Fruit fly (Drosophila melanogaster) whole organism, embryonic: ENCODE measurements around the gene Trax.
A peak's percentile ranks its signal among the peaks of the same experiment; 100 is the strongest.

Experiments used
- ATbp ChIP-seq: fragments of 200-800 bp; sonication (Bioruptor generic); optimal IDR thresholded peaks from 2 replicates; lab custom pipeline; 2017; ENCODE audit warnings: missing biosample characterization, mild to moderate bottlenecking, missing genetic modification characterization, missing genetic modification reagents
- Blimp-1 ChIP-seq: fragments of 200-800 bp; sonication (Bioruptor generic); optimal IDR thresholded peaks from 3 replicates; lab custom pipeline; 2018; ENCODE audit warnings: missing biosample characterization, missing genetic modification characterization, mild to moderate bottlenecking, moderate library complexity, missing genetic modification reagents
- CG10366 ChIP-seq: fragments of 200-800 bp; sonication (Bioruptor generic); IDR thresholded peaks from 2 replicates; pipeline ENCODE4 v1.3.6; 2022; ENCODE audit warnings: missing biosample characterization, missing genetic modification characterization
- CG10431 ChIP-seq: fragments of 200-800 bp; sonication (Bioruptor generic); optimal IDR thresholded peaks from 3 replicates; lab custom pipeline; 2018; ENCODE audit warnings: missing biosample characterization, mild to moderate bottlenecking, missing genetic modification characterization
- CG10462 ChIP-seq: fragments of 200-800 bp; sonication (Bioruptor generic); optimal IDR thresholded peaks from 2 replicates; lab custom pipeline; 2016; ENCODE audit warnings: missing biosample characterization, missing genetic modification characterization
- CG11560 ChIP-seq: fragments of 200-800 bp; sonication (Bioruptor generic); IDR thresholded peaks from 3 replicates; pipeline ENCODE4 v1.3.6; 2022; ENCODE audit warnings: missing biosample characterization, missing genetic modification characterization
- CG14860 ChIP-seq: fragments of 200-800 bp; sonication (Bioruptor generic); IDR thresholded peaks from 3 replicates; pipeline ENCODE4 v1.3.6; 2022; ENCODE audit warnings: missing biosample characterization, missing genetic modification characterization; ENCODE audit not compliant: partially characterized antibody
- CG15269 ChIP-seq: fragments of 200-800 bp; sonication (Bioruptor generic); optimal IDR thresholded peaks from 2 replicates; lab custom pipeline; 2018; ENCODE audit warnings: missing biosample characterization, mild to moderate bottlenecking, missing genetic modification characterization, moderate library complexity
- CG15479 ChIP-seq: fragments of 200-800 bp; sonication (Bioruptor generic); optimal IDR thresholded peaks from 3 replicates; lab custom pipeline; 2019; ENCODE audit warnings: missing biosample characterization, mild to moderate bottlenecking, missing genetic modification characterization, moderate library complexity
- CG17359 ChIP-seq: fragments of 200-800 bp; sonication (Bioruptor generic); optimal IDR thresholded peaks from 3 replicates; lab custom pipeline; 2018; ENCODE audit warnings: missing biosample characterization, mild to moderate bottlenecking, missing genetic modification characterization, moderate library complexity
- CG17568 ChIP-seq: fragments of 200-800 bp; sonication (Bioruptor generic); optimal IDR thresholded peaks from 2 replicates; lab custom pipeline; 2018; ENCODE audit warnings: missing biosample characterization, mild to moderate bottlenecking, missing genetic modification characterization, moderate library complexity
- CG3163 ChIP-seq: fragments of 200-800 bp; sonication (Bioruptor generic); optimal IDR thresholded peaks from 3 replicates; lab custom pipeline; 2016; ENCODE audit warnings: missing biosample characterization, missing genetic modification characterization
- CG3847 ChIP-seq: fragments of 200-800 bp; sonication (Bioruptor generic); IDR thresholded peaks from 2 replicates; pipeline ENCODE4 v1.3.6; 2022; ENCODE audit warnings: missing biosample characterization, missing genetic modification characterization
- CG4730 ChIP-seq: fragments of 200-800 bp; sonication (Bioruptor generic); IDR thresholded peaks from 2 replicates; pipeline ENCODE4 v1.3.6; 2022; ENCODE audit warnings: missing biosample characterization, missing genetic modification characterization
- CG6254 ChIP-seq: fragments of 200-800 bp; sonication (Bioruptor generic); optimal IDR thresholded peaks from 3 replicates; lab custom pipeline; 2017; ENCODE audit warnings: mild to moderate bottlenecking, missing biosample characterization, missing genetic modification reagents, missing genetic modification characterization
- CG7556 ChIP-seq: fragments of 200-800 bp; sonication (Bioruptor generic); optimal IDR thresholded peaks from 2 replicates; lab custom pipeline; 2017; ENCODE audit warnings: missing biosample characterization, mild to moderate bottlenecking, missing genetic modification characterization
- CG7839 ChIP-seq: fragments of 200-800 bp; sonication (Bioruptor generic); optimal IDR thresholded peaks from 3 replicates; lab custom pipeline; 2018; ENCODE audit warnings: missing biosample characterization, mild to moderate bottlenecking, missing genetic modification characterization, moderate library complexity
- CG8388 ChIP-seq: fragments of 200-800 bp; sonication (Bioruptor generic); optimal IDR thresholded peaks from 2 replicates; lab custom pipeline; 2019; ENCODE audit warnings: missing biosample characterization, mild to moderate bottlenecking, missing genetic modification characterization, moderate library complexity
- Doc3 ChIP-seq: fragments of 200-800 bp; sonication (Bioruptor generic); IDR thresholded peaks from 3 replicates; pipeline ENCODE4 v1.3.6; 2022; ENCODE audit warnings: missing biosample characterization, missing genetic modification characterization; ENCODE audit not compliant: partially characterized antibody
- Ets65A ChIP-seq: fragments of 200-800 bp; sonication (Bioruptor generic); peaks from one replicate; lab custom pipeline; 2016; ENCODE audit warnings: missing biosample characterization, missing genetic modification characterization
- Ets97D ChIP-seq: fragments of 200-800 bp; sonication (Bioruptor generic); optimal IDR thresholded peaks from 3 replicates; lab custom pipeline; 2016; ENCODE audit warnings: missing biosample characterization, missing genetic modification characterization
- Mad ChIP-seq: fragments of 200-800 bp; sonication (Bioruptor generic); optimal IDR thresholded peaks from 2 replicates; lab custom pipeline; 2016; ENCODE audit warnings: missing biosample characterization, missing genetic modification characterization
- NFAT ChIP-seq: fragments of 200-800 bp; sonication (Bioruptor generic); IDR thresholded peaks from 2 replicates; pipeline ENCODE4 v1.3.6; 2022; ENCODE audit warnings: missing biosample characterization, missing genetic modification characterization
- Nf-YB ChIP-seq: fragments of 200-800 bp; sonication (Bioruptor generic); optimal IDR thresholded peaks from 3 replicates; lab custom pipeline; 2019; ENCODE audit warnings: missing biosample characterization, mild to moderate bottlenecking, missing genetic modification characterization, moderate library complexity
- Rx ChIP-seq: fragments of 200-800 bp; sonication (Bioruptor generic); IDR thresholded peaks from 2 replicates; pipeline ENCODE4 v1.3.6; 2022; ENCODE audit warnings: missing biosample characterization, missing genetic modification characterization
- ara ChIP-seq: fragments of 200-800 bp; sonication (Bioruptor generic); IDR thresholded peaks from 2 replicates; pipeline ENCODE4 v1.3.6; 2022; ENCODE audit warnings: missing biosample characterization, missing genetic modification characterization
- ash1 ChIP-seq: fragments of 200-800 bp; sonication (Bioruptor generic); optimal IDR thresholded peaks from 2 replicates; lab custom pipeline; 2018; ENCODE audit warnings: missing biosample characterization, mild to moderate bottlenecking, missing genetic modification characterization
- ato ChIP-seq: fragments of 200-800 bp; sonication (Bioruptor generic); IDR thresholded peaks from 2 replicates; pipeline ENCODE4 v1.3.6; 2022; ENCODE audit warnings: missing biosample characterization, missing genetic modification characterization; ENCODE audit not compliant: partially characterized antibody
- az2 ChIP-seq: fragments of 200-800 bp; sonication (Bioruptor generic); optimal IDR thresholded peaks from 3 replicates; lab custom pipeline; 2016; ENCODE audit warnings: missing biosample characterization, missing genetic modification characterization
- bowl ChIP-seq: fragments of 200-800 bp; sonication (Bioruptor generic); IDR thresholded peaks from 2 replicates; pipeline ENCODE4 v1.3.6; 2022; ENCODE audit warnings: missing biosample characterization, missing genetic modification characterization
- chinmo ChIP-seq: fragments of 200-800 bp; sonication (Bioruptor generic); IDR thresholded peaks from 4 replicates; pipeline ENCODE4 v1.3.6; 2022; ENCODE audit warnings: missing biosample characterization, missing genetic modification characterization; ENCODE audit not compliant: partially characterized antibody
- dmrt99B ChIP-seq: fragments of 200-800 bp; sonication (Bioruptor generic); optimal IDR thresholded peaks from 2 replicates; lab custom pipeline; 2018; ENCODE audit warnings: missing biosample characterization, mild to moderate bottlenecking, missing genetic modification characterization, moderate library complexity
- fd64A ChIP-seq: fragments of 200-800 bp; sonication (Bioruptor generic); optimal IDR thresholded peaks from 3 replicates; lab custom pipeline; 2018; ENCODE audit warnings: missing biosample characterization, mild to moderate bottlenecking, missing genetic modification characterization
- ftz-f1 ChIP-seq: fragments of 200-800 bp; sonication (Bioruptor generic); optimal IDR thresholded peaks from 2 replicates; lab custom pipeline; 2016; ENCODE audit warnings: missing biosample characterization, missing genetic modification characterization
- gsb-n ChIP-seq: fragments of 200-800 bp; sonication (Bioruptor generic); optimal IDR thresholded peaks from 3 replicates; lab custom pipeline; 2018; ENCODE audit warnings: missing biosample characterization, mild to moderate bottlenecking, missing genetic modification characterization
- hb ChIP-seq: fragments of 200-800 bp; sonication (Bioruptor generic); IDR thresholded peaks from 3 replicates; pipeline ENCODE4 v1.3.6; 2022; ENCODE audit warnings: missing biosample characterization, missing genetic modification characterization; ENCODE audit not compliant: partially characterized antibody
- hkb ChIP-seq, 2 experiments: fragments of 200-800 bp in 1 of 2; fragments of >200 bp in 1 of 2; sonication (Bioruptor generic) in 1 of 2; IDR thresholded peaks in 1 of 2; optimal IDR thresholded peaks in 1 of 2; 2 replicates each; pipeline versions ENCODE4 v1.3.6 to Lab custom; 2017 to 2022; ENCODE audit warnings: missing biosample characterization in 1 of 2, missing genetic modification characterization in 1 of 2
- inv ChIP-seq: fragments of 200-800 bp; sonication (Bioruptor generic); IDR thresholded peaks from 2 replicates; pipeline ENCODE4 v1.3.6; 2022; ENCODE audit warnings: missing biosample characterization, missing genetic modification characterization; ENCODE audit not compliant: partially characterized antibody
- lbe ChIP-seq: fragments of 200-800 bp; sonication (Bioruptor generic); optimal IDR thresholded peaks from 2 replicates; lab custom pipeline; 2016; ENCODE audit warnings: missing biosample characterization, mild to moderate bottlenecking, missing genetic modification characterization
- lilli ChIP-seq: fragments of 200-800 bp; sonication (Bioruptor generic); optimal IDR thresholded peaks from 3 replicates; lab custom pipeline; 2016; ENCODE audit warnings: missing biosample characterization, missing genetic modification characterization
- pan ChIP-seq, 4 experiments: fragments of >200 bp in 3 of 4; fragments of 200-800 bp in 1 of 4; sonication (Bioruptor generic) in 1 of 4; optimal IDR thresholded peaks in 3 of 4; IDR thresholded peaks in 1 of 4; 2 replicates each; pipeline versions ENCODE4 v1.3.6 to Lab custom; 2017 to 2022; ENCODE audit warnings: missing biosample characterization in 2 of 4, missing genetic modification characterization in 2 of 4, mixed read lengths in 1 of 4
- psq ChIP-seq: fragments of 200-800 bp; sonication (Bioruptor generic); optimal IDR thresholded peaks from 2 replicates; lab custom pipeline; 2017; ENCODE audit warnings: missing biosample characterization, missing genetic modification characterization
- pum ChIP-seq: fragments of 200-800 bp; sonication (Bioruptor generic); optimal IDR thresholded peaks from 2 replicates; lab custom pipeline; 2016; ENCODE audit warnings: missing biosample characterization, missing genetic modification characterization
- sens ChIP-seq: fragments of 200-800 bp; sonication (Bioruptor generic); peaks from one replicate; lab custom pipeline; 2016; ENCODE audit warnings: missing biosample characterization, missing genetic modification characterization
- shn ChIP-seq: fragments of 200-800 bp; sonication (Bioruptor generic); optimal IDR thresholded peaks from 3 replicates; lab custom pipeline; 2016; ENCODE audit warnings: missing biosample characterization, missing genetic modification characterization
- sob ChIP-seq: fragments of 200-800 bp; sonication (Bioruptor generic); IDR thresholded peaks from 2 replicates; pipeline ENCODE4 v1.3.6; 2022; ENCODE audit warnings: missing biosample characterization, missing genetic modification characterization
- sug ChIP-seq: fragments of 200-800 bp; optimal IDR thresholded peaks from 2 replicates; lab custom pipeline; 2019; ENCODE audit warnings: missing biosample characterization, mild to moderate bottlenecking, missing genetic modification characterization, moderate library complexity
- tna ChIP-seq: fragments of 200-800 bp; sonication (Bioruptor generic); IDR thresholded peaks from 2 replicates; pipeline ENCODE4 v1.3.6; 2022; ENCODE audit warnings: missing biosample characterization, missing genetic modification characterization; ENCODE audit not compliant: partially characterized antibody
- zfh1 ChIP-seq: fragments of 200-800 bp; sonication (Bioruptor generic); IDR thresholded peaks from 3 replicates; pipeline ENCODE4 v1.3.6; 2022; ENCODE audit warnings: missing biosample characterization, missing genetic modification characterization

Trax gene

dm6 chr3R:15347822-15348221, 13.7 kb upstream of the Trax start, which contains the start of the genes CG42726 and CG42727 (continued):
- TF ChIP-seq CG6254 (GFP tag; lab: Kevin White, UChicago): no peak
- TF ChIP-seq inv (GFP tag; lab: Robert Waterston, UW): no peak
- TF ChIP-seq Blimp-1 (GFP tag; lab: Kevin White, UChicago): no peak
- TF ChIP-seq lbe: peak; percentile 20
- peak; percentile 51 for TF ChIP-seq lilli (GFP tag; lab: Kevin White, UChicago)
- no peak for TF ChIP-seq ATbp (GFP tag; lab: Kevin White, UChicago)
- no peak for TF ChIP-seq gsb-n (tag; lab: Kevin White, UChicago)
- no peak for TF ChIP-seq sug (tag; lab: Kevin White, UChicago)
- peak; percentile 2 for TF ChIP-seq az2 (GFP tag; lab: Kevin White, UChicago)
- TF ChIP-seq ara: no peak
- TF ChIP-seq CG3847 (GFP tag; lab: Robert Waterston, UW): peak; percentile 18; the same call in 1 of the 2 replicates
- no peak for TF ChIP-seq hb (GFP tag; lab: Robert Waterston, UW)
- TF ChIP-seq ash1: no peak
- no peak for TF ChIP-seq bowl
- peak; percentile 28 for TF ChIP-seq CG17359 (tag; lab: Kevin White, UChicago)
- no peak for TF ChIP-seq CG10462
- TF ChIP-seq Ets65A (GFP tag; lab: Kevin White, UChicago): no peak
- no peak for TF ChIP-seq CG10431 (GFP tag; lab: Kevin White, UChicago)
- TF ChIP-seq CG7556 (GFP tag; lab: Kevin White, UChicago): peak; percentile 2
- no peak for TF ChIP-seq NFAT (GFP tag; lab: Robert Waterston, UW)
- TF ChIP-seq Nf-YB: no peak
- TF ChIP-seq CG3163 (GFP tag; lab: Kevin White, UChicago): no peak
- TF ChIP-seq CG10366: peak; percentile 40; the same call in 1 of the 2 replicates
- TF ChIP-seq CG8388 (GFP tag; lab: Kevin White, UChicago): peak; percentile 2
- 0 out of 2 replicates have a peak, but pooled peaks have one; percentile 24 for TF ChIP-seq Rx (GFP tag; lab: Robert Waterston, UW)
- TF ChIP-seq dmrt99B: no peak
- no peak for TF ChIP-seq CG15479 (GFP tag; lab: Kevin White, UChicago)
- TF ChIP-seq ato (GFP tag; lab: Robert Waterston, UW): no peak
- TF ChIP-seq hkb (optimal IDR thresholded peaks at IDR 0.05; lab: Kevin White, UChicago): no peak
- TF ChIP-seq hkb (GFP tag; IDR thresholded peaks at IDR 0.05; lab: Robert Waterston, UW): 0 out of 2 replicates have a peak, but pooled peaks have one; percentile 40
- no peak for TF ChIP-seq Doc3 (GFP tag; lab: Robert Waterston, UW)
- TF ChIP-seq ftz-f1 (GFP tag; lab: Kevin White, UChicago): no peak
- TF ChIP-seq CG7839 (tag; lab: Kevin White, UChicago): no peak
- 0 out of 2 replicates have a peak, but pooled peaks have one; percentile 19 for TF ChIP-seq CG4730 (GFP tag; lab: Robert Waterston, UW)
- TF ChIP-seq Ets97D: no peak
- no peak for TF ChIP-seq zfh1 (GFP tag; lab: Robert Waterston, UW)
- TF ChIP-seq sob (GFP tag; lab: Robert Waterston, UW): 0 out of 2 replicates have a peak, but pooled peaks have one; percentile 42
- TF ChIP-seq chinmo (GFP tag; lab: Robert Waterston, UW): no peak
- no peak for TF ChIP-seq CG17568
- no peak for TF ChIP-seq pan (optimal IDR thresholded peaks at IDR 0.05; lab: Kevin White, UChicago)
- TF ChIP-seq pan (GFP tag; optimal IDR thresholded peaks at IDR 0.05 in 1 of 2, IDR thresholded peaks at IDR 0.05 in 1 of 2): peak in 1 of 2 experiments; percentile 48
- no peak for TF ChIP-seq CG11560 (tag; lab: Robert Waterston, UW)
- no peak for TF ChIP-seq CG14860
- no peak for TF ChIP-seq tna (GFP tag; lab: Robert Waterston, UW)
- no peak for TF ChIP-seq pum (GFP tag; lab: Kevin White, UChicago)
- TF ChIP-seq sens (GFP tag; lab: Kevin White, UChicago): peak; percentile 58
- no peak for TF ChIP-seq fd64A (GFP tag; lab: Kevin White, UChicago)
- TF ChIP-seq CG15269 (tag; lab: Kevin White, UChicago): peak; percentile 18
- no peak for TF ChIP-seq psq (GFP tag; lab: Kevin White, UChicago)
- TF ChIP-seq Mad: peak; percentile 31
- no peak for TF ChIP-seq shn (GFP tag; lab: Kevin White, UChicago)
